Worm (Caenorhabditis elegans) whole organism, mixed stage, embryonic: ENCODE measurements around the gene ZK809.9.
A peak's percentile ranks its signal among the peaks of the same experiment; 100 is the strongest.

Experiments used
- M03D4.4 ChIP-seq: sonication (generic microtip); optimal IDR thresholded peaks from 2 replicates; lab custom pipeline; 2017; ENCODE audit warnings: mild to moderate bottlenecking, missing genetic modification characterization, missing compliant biosample characterization
- bed-3 ChIP-seq: fragments of 200-800 bp; sonication (Bioruptor generic); optimal IDR thresholded peaks from 3 replicates; lab custom pipeline; 2018; ENCODE audit warnings: mild to moderate bottlenecking, missing genetic modification characterization, moderate library complexity, missing compliant biosample characterization
- blmp-1 ChIP-seq: fragments of 150-350 bp; optimal IDR thresholded peaks from 2 replicates; lab custom pipeline; 2014; ENCODE audit warnings: missing biosample characterization, missing genetic modification characterization
- ceh-83 ChIP-seq: fragments of 200-800 bp; sonication (Bioruptor generic); optimal IDR thresholded peaks from 2 replicates; lab custom pipeline; 2018; ENCODE audit warnings: mild to moderate bottlenecking, missing genetic modification characterization, missing compliant biosample characterization
- ces-1 ChIP-seq: fragments of 150-350 bp; optimal IDR thresholded peaks from 2 replicates; lab custom pipeline; 2014; ENCODE audit warnings: missing biosample characterization, missing genetic modification reagents, missing genetic modification characterization
- cnd-1 ChIP-seq: fragments of 200-800 bp; sonication (Bioruptor generic); optimal IDR thresholded peaks from 2 replicates; lab custom pipeline; 2018; ENCODE audit warnings: mild to moderate bottlenecking, missing genetic modification characterization, missing compliant biosample characterization
- elt-1 ChIP-seq: sonication (generic microtip); optimal IDR thresholded peaks from 2 replicates; lab custom pipeline; 2017; ENCODE audit warnings: missing genetic modification characterization, mild to moderate bottlenecking, missing compliant biosample characterization, antibody characterized with exemption, moderate library complexity, borderline replicate concordance; ENCODE audit not compliant: insufficient read depth
- ham-2 ChIP-seq: fragments of 200-800 bp; sonication (Bioruptor generic); optimal IDR thresholded peaks from 2 replicates; lab custom pipeline; 2018; ENCODE audit warnings: mild to moderate bottlenecking, missing genetic modification characterization, missing compliant biosample characterization
- hlh-1 ChIP-seq: fragments of 150-350 bp; optimal IDR thresholded peaks from 2 replicates; lab custom pipeline; 2014; ENCODE audit warnings: missing biosample characterization, missing genetic modification reagents, missing genetic modification characterization
- lin-13 ChIP-seq: fragments of 150-350 bp; optimal IDR thresholded peaks from 2 replicates; lab custom pipeline; 2014; ENCODE audit warnings: missing biosample characterization, missing genetic modification characterization
- lin-32 ChIP-seq: fragments of 200-800 bp; sonication (Bioruptor generic); optimal IDR thresholded peaks from 2 replicates; lab custom pipeline; 2018; ENCODE audit warnings: mild to moderate bottlenecking, missing genetic modification characterization, missing compliant biosample characterization
- mab-5 ChIP-seq: fragments of 150-350 bp; optimal IDR thresholded peaks from 2 replicates; lab custom pipeline; 2014; ENCODE audit warnings: missing biosample characterization, missing genetic modification characterization
- mep-1 ChIP-seq: fragments of 150-350 bp; optimal IDR thresholded peaks from 2 replicates; lab custom pipeline; 2017; ENCODE audit warnings: missing biosample characterization, missing genetic modification reagents, missing genetic modification characterization, inconsistent platforms
- mls-2 ChIP-seq: sonication (generic microtip); optimal IDR thresholded peaks from 2 replicates; lab custom pipeline; 2016; ENCODE audit warnings: mild to moderate bottlenecking, missing genetic modification characterization, moderate library complexity, missing compliant biosample characterization
- nhr-12 ChIP-seq: fragments of 150-350 bp; optimal IDR thresholded peaks from 2 replicates; lab custom pipeline; 2014; ENCODE audit warnings: missing biosample characterization, missing genetic modification characterization
- nhr-2 ChIP-seq: fragments of 150-350 bp; optimal IDR thresholded peaks from 2 replicates; lab custom pipeline; 2014; ENCODE audit warnings: missing biosample characterization, missing genetic modification characterization
- nhr-237 ChIP-seq: fragments of 150-350 bp; optimal IDR thresholded peaks from 2 replicates; lab custom pipeline; 2014; ENCODE audit warnings: missing biosample characterization, missing genetic modification characterization
- nhr-76 ChIP-seq: sonication (generic microtip); optimal IDR thresholded peaks from 2 replicates; lab custom pipeline; 2017; ENCODE audit warnings: missing biosample characterization, missing genetic modification characterization
- pha-4 ChIP-seq: fragments of 150-350 bp; optimal IDR thresholded peaks from 2 replicates; lab custom pipeline; 2018; ENCODE audit warnings: missing biosample characterization, missing genetic modification reagents, missing genetic modification characterization
- sem-2 ChIP-seq: fragments of 200-800 bp; sonication (Bioruptor generic); optimal IDR thresholded peaks from 2 replicates; lab custom pipeline; 2018; ENCODE audit warnings: mild to moderate bottlenecking, missing genetic modification characterization, missing compliant biosample characterization
- snpc-4 ChIP-seq: fragments of 150-350 bp; optimal IDR thresholded peaks from 2 replicates; lab custom pipeline; 2014; ENCODE audit warnings: missing biosample characterization, missing genetic modification characterization
- sptf-1 ChIP-seq: sonication (generic microtip); optimal IDR thresholded peaks from 2 replicates; lab custom pipeline; 2017; ENCODE audit warnings: mild to moderate bottlenecking, missing genetic modification characterization, moderate library complexity, missing compliant biosample characterization
- tbx-8 ChIP-seq: fragments of 200-800 bp; sonication (Bioruptor generic); optimal IDR thresholded peaks from 2 replicates; lab custom pipeline; 2018; ENCODE audit warnings: mild to moderate bottlenecking, missing genetic modification characterization, moderate library complexity, missing compliant biosample characterization
- unc-39 ChIP-seq: fragments of 150-350 bp; optimal IDR thresholded peaks from 2 replicates; lab custom pipeline; 2014; ENCODE audit warnings: missing biosample characterization, missing genetic modification characterization
- unc-62 ChIP-seq: fragments of 150-350 bp; optimal IDR thresholded peaks from 2 replicates; lab custom pipeline; 2014; ENCODE audit warnings: missing biosample characterization, missing genetic modification reagents, missing genetic modification characterization
- zip-8 ChIP-seq: fragments of 150-350 bp; optimal IDR thresholded peaks from 2 replicates; lab custom pipeline; 2014; ENCODE audit warnings: missing biosample characterization, missing genetic modification characterization
- ztf-11 ChIP-seq: fragments of 150-350 bp; optimal IDR thresholded peaks from 2 replicates; lab custom pipeline; 2014; ENCODE audit warnings: missing biosample characterization, missing genetic modification characterization

Gene ZK809.9

ce11 chrIV:11693493-11693892 is 28.4 kb downstream of the ZK809.9 start, which contains the start of gene ZK792.12:
ZK792.12 (plus strand) TSS chrIV:11693793.
- no peak for TF ChIP-seq unc-62 (GFP tag; lab: Kevin White, UChicago)
- TF ChIP-seq sem-2 (GFP tag; lab: Kevin White, UChicago), result no peak
- no peak for TF ChIP-seq elt-1 (tag; lab: Kevin White, UChicago)
- no peak for TF ChIP-seq nhr-76 (tag; lab: Kevin White, UChicago)
- no peak for TF ChIP-seq lin-13
- TF ChIP-seq snpc-4 (tag; lab: Kevin White, UChicago), result no peak
- TF ChIP-seq bed-3 (GFP tag; lab: Kevin White, UChicago), result no peak
- TF ChIP-seq cnd-1 (tag; lab: Kevin White, UChicago), result no peak
- no peak for TF ChIP-seq unc-39
- no peak for TF ChIP-seq nhr-237 (tag; lab: Kevin White, UChicago)
- TF ChIP-seq mep-1 (tag; lab: Kevin White, UChicago), result no peak
- no peak for TF ChIP-seq M03D4.4 (tag; lab: Kevin White, UChicago)
- TF ChIP-seq ceh-83 (GFP tag; lab: Kevin White, UChicago), result no peak
- no peak for TF ChIP-seq mls-2 (tag; lab: Kevin White, UChicago)
- no peak for TF ChIP-seq ztf-11 (tag; lab: Kevin White, UChicago)
- TF ChIP-seq hlh-1 (tag; lab: Kevin White, UChicago), result no peak
- TF ChIP-seq ham-2 (GFP tag; lab: Kevin White, UChicago), result no peak
- TF ChIP-seq lin-32, result no peak
- TF ChIP-seq nhr-2 (tag; lab: Kevin White, UChicago), result no peak
- TF ChIP-seq nhr-12 (tag; lab: Kevin White, UChicago), result no peak

DNA sequence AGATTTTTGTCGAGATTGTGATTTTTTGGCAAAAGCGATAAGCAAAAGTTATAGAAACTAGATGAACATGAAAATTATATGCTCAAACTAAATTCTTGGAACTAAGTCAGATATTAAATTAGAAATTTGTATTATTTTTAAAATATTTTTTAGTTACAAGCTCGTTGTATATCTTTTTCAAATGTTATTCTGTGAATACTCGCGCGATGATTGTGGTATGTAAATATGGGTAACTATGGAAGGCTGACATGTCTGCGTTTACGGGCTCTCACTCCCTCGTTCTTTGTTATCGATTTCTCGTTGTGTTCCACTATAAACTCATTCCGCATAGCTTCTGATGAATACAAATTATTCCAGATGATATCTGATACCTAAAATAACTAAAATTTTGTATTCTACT is 29.0 kb downstream of the ZK809.9 start, which contains the start of gene ZK792.7:
Gene ZK792.7, plus strand, starts transcription at position 301 of the 400 bp plus-strand sequence.
- TF ChIP-seq pha-4 (tag; lab: Kevin White, UChicago) (peak; percentile 55), ces-1 (GFP tag; lab: Kevin White, UChicago) (peak; percentile 44), unc-39 (no peak)

- TF ChIP-seq cnd-1 (tag; lab: Kevin White, UChicago) (no peak), pha-4 (tag; lab: Kevin White, UChicago) (no peak), ces-1 (GFP tag; lab: Kevin White, UChicago) (no peak), nhr-237 (tag; lab: Kevin White, UChicago) (no peak)
Measured at ce11 chrIV:11695634-11696033, 30.5 kb downstream of the ZK809.9 start.

- TF ChIP-seq zip-8 (tag; lab: Kevin White, UChicago), result no peak
- no peak for TF ChIP-seq nhr-76 (tag; lab: Kevin White, UChicago)
- no peak for TF ChIP-seq sem-2 (GFP tag; lab: Kevin White, UChicago)
- peak; percentile 18 for TF ChIP-seq blmp-1
- TF ChIP-seq hlh-1 (tag; lab: Kevin White, UChicago), result no peak
Measured at ce11 chrIV:11697514-11697913, 32.4 kb downstream of the ZK809.9 start.

DNA sequence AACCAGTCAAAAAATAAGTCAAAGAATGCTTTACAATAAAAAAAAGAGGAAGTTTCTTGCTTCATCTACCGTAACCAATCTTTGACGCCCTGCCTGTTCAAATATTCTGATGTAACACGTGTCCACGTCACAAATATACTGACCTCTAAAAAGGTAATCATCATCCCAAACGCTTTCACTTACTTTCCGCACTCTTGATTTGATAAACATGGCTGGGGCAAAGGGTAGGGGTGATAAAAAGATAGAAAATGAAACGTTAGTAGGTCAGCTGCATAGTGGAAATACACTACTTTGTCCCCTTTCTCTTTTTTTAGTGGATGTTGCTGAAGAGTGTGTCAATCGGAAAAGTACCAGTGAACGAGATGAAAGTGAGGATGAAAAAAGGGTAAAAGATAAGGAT is 35.0 kb downstream of the ZK809.9 start:
- TF ChIP-seq blmp-1 (peak; percentile 83), mab-5 (tag; lab: Kevin White, UChicago) (no peak), nhr-237 (tag; lab: Kevin White, UChicago) (no peak)

DNA sequence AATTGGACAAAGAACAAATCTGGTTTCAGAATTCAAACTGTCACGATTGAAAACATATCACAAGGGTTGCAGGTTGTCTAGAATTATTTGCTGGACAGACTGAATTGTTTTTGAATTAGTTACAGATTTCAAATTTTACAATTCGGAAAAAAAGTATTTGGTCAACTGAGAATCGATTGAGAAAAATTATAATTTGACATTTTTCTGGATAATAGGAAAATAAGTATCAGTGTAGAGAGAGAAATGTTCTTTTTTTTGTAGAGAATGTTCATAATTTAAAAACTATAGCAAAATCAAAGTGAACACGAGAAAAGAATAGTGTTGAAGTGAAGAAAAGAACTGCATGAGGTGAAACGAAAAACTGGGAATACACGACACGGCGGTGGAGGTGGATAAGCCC is 35.6 kb downstream of the ZK809.9 start, which contains the start of gene dpy-20:
Gene dpy-20, minus strand, starts transcription at position 101 of the 400 bp plus-strand sequence.
- TF ChIP-seq elt-1 (tag; lab: Kevin White, UChicago), result no peak
- TF ChIP-seq tbx-8 (GFP tag; lab: Kevin White, UChicago), result no peak
- no peak for TF ChIP-seq blmp-1
- TF ChIP-seq lin-32, result no peak
- TF ChIP-seq nhr-76 (tag; lab: Kevin White, UChicago), result no peak
- no peak for TF ChIP-seq mep-1 (tag; lab: Kevin White, UChicago)

- no peak for TF ChIP-seq sptf-1
- TF ChIP-seq unc-62 (GFP tag; lab: Kevin White, UChicago), result no peak
- no peak for TF ChIP-seq snpc-4 (tag; lab: Kevin White, UChicago)
- TF ChIP-seq zip-8 (tag; lab: Kevin White, UChicago), result no peak
- TF ChIP-seq ztf-11 (tag; lab: Kevin White, UChicago), result no peak
- TF ChIP-seq blmp-1, result no peak
Measured at ce11 chrIV:11701878-11702277, 36.8 kb downstream of the ZK809.9 start.
